Fruit fly (Drosophila melanogaster): Measurements from ENCODE around the gene CG7536.

- no peak for TF ChIP-seq Ets98B (GFP tag; IDR thresholded peaks at IDR 0.05)
- no peak for TF ChIP-seq gl (tag; optimal IDR thresholded peaks at IDR 0.05)
- TF ChIP-seq CG15710 (tag; optimal IDR thresholded peaks at IDR 0.05) = no peak
- no peak for TF ChIP-seq Pif1B (GFP tag; optimal IDR thresholded peaks at IDR 0.05)
- TF ChIP-seq CG13204 (GFP tag; optimal IDR thresholded peaks at IDR 0.05) = no peak
- TF ChIP-seq CG32121 (GFP tag; IDR thresholded peaks at IDR 0.05) = no peak
- TF ChIP-seq Pif1A (GFP tag; optimal IDR thresholded peaks at IDR 0.05) = no peak
These were observed 13.4 kb upstream of the CG7536 start, which contains the start of gene Taf8 for dm6 chrX:18101778-18102177.
